Fruit fly (Drosophila melanogaster): ENCODE data around the gene Plzf.

DNA sequence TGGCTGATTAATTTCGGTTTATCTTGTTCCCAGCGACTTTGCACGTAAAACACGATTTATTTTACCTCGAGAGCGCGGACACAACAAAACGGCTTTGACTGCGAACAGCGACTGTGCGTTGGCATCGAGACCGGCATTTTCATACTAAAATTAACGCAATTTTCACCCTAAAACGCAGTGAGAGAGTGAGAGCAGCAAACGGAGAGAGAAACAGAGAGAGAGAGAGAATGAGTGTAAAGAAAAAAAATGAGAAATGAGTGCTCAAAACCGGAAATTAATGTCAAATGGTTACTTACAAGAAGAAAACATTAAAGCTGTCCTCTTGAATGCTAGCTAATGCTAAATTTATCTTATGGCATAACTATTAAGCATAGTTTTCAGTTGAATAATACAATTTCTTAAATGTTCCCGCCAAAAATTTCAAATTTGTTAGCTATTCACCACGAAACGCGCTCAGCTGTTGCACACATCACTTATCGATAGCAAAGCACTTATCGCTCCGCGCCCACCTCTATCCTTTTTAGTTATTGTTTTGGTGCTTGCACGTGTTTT lies 7.2 kb upstream of the Plzf start, which contains the start of the genes JhI-21, RpL7-like and CG34164:
- TF ChIP-seq CG8632 (GFP tag; optimal IDR thresholded peaks at IDR 0.05) (no peak), cyc (GFP tag; optimal IDR thresholded peaks at IDR 0.05) (no peak), Gug (GFP tag; IDR thresholded peaks at IDR 0.05) (no peak), CG16779 (tag; optimal IDR thresholded peaks at IDR 0.05) (peak; percentile 61), vri (GFP tag; optimal IDR thresholded peaks at IDR 0.05) (no peak)

Data from whole organism, prepupa.